Worm (Caenorhabditis elegans) whole organism, L3 larva: ENCODE data around the gene Y116A8C.467.

Experiments
- ceh-82 ChIP-seq: fragments of 150-350 bp; optimal IDR thresholded peaks from 2 replicates; lab custom pipeline; 2014; ENCODE audit warnings: missing biosample characterization, missing genetic modification characterization
- fkh-10 ChIP-seq: sonication (generic microtip); optimal IDR thresholded peaks from 2 replicates; lab custom pipeline; 2017; ENCODE audit warnings: missing biosample characterization, missing genetic modification reagents, missing genetic modification characterization

DNA sequence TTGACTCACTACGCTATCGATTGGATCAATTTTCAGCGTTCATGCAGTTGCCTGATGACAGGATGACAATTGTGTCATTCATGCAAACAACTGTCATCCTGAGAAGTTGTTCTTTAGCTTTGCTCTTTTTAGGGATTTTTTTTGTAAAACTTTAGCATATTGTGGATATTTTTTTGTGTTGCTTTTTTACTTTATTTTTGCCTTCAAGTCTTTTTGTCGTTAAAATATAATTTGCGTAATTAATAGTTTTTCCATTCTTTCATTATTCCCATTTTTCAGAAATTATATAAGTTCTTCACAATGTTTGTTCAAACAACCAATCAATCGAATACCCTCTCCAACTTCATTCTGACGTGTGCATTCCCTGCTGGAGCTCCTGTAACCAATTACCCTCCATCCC lies 23.0 kb downstream of the Y116A8C.467 start, which contains the start of gene Y116A8C.20:
- TF ChIP-seq fkh-10 (GFP tag; lab: Kevin White, UChicago) (no peak), ceh-82 (tag; lab: Kevin White, UChicago) (no peak)
